Fruit fly (Drosophila melanogaster) whole organism, embryonic: ENCODE measurements around the gene Ccz1.
A peak's percentile ranks its signal among the peaks of the same experiment; 100 is the strongest.

Experiments
- Atf6 ChIP-seq: fragments of 200-800 bp; sonication (Bioruptor generic); IDR thresholded peaks from 2 replicates; pipeline ENCODE4 v1.3.6; 2022; ENCODE audit warnings: missing biosample characterization, missing genetic modification characterization
- B-H1 ChIP-seq: fragments of 200-800 bp; sonication (Bioruptor generic); IDR thresholded peaks from 3 replicates; pipeline ENCODE4 v1.3.6; 2022; ENCODE audit warnings: missing biosample characterization, missing genetic modification characterization
- Bdp1 ChIP-seq: fragments of 200-800 bp; sonication (Bioruptor generic); optimal IDR thresholded peaks from 3 replicates; lab custom pipeline; 2016; ENCODE audit warnings: missing biosample characterization, missing genetic modification characterization
- CG10321 ChIP-seq: fragments of 200-800 bp; sonication (Bioruptor generic); IDR thresholded peaks from 2 replicates; pipeline ENCODE4 v1.3.6; 2022; ENCODE audit warnings: missing biosample characterization, missing genetic modification characterization
- CG10462 ChIP-seq: fragments of 200-800 bp; sonication (Bioruptor generic); optimal IDR thresholded peaks from 2 replicates; lab custom pipeline; 2016; ENCODE audit warnings: missing biosample characterization, missing genetic modification characterization
- CG11504 ChIP-seq: fragments of 200-800 bp; sonication (Bioruptor generic); optimal IDR thresholded peaks from 3 replicates; lab custom pipeline; 2019; ENCODE audit warnings: missing biosample characterization, mild to moderate bottlenecking, missing genetic modification characterization, moderate library complexity
- CG15011 ChIP-seq: fragments of 200-800 bp; sonication (Bioruptor generic); optimal IDR thresholded peaks from 3 replicates; lab custom pipeline; 2018; ENCODE audit warnings: missing biosample characterization, mild to moderate bottlenecking, missing genetic modification characterization
- CG1529 ChIP-seq: fragments of 200-800 bp; sonication (Bioruptor generic); optimal IDR thresholded peaks from 3 replicates; lab custom pipeline; 2018; ENCODE audit warnings: missing biosample characterization, missing genetic modification characterization
- CG15514 ChIP-seq: fragments of 200-800 bp; sonication (Bioruptor generic); optimal IDR thresholded peaks from 3 replicates; lab custom pipeline; 2017; ENCODE audit warnings: missing biosample characterization, missing genetic modification characterization, mild to moderate bottlenecking, moderate library complexity, missing genetic modification reagents
- CG17328 ChIP-seq: fragments of 200-800 bp; sonication (Bioruptor generic); IDR thresholded peaks from 2 replicates; pipeline ENCODE4 v1.3.6; 2022; ENCODE audit warnings: missing biosample characterization, missing genetic modification characterization
- CG17385 ChIP-seq: fragments of 200-800 bp; sonication (Bioruptor generic); optimal IDR thresholded peaks from 3 replicates; lab custom pipeline; 2018; ENCODE audit warnings: missing biosample characterization, mild to moderate bottlenecking, missing genetic modification characterization
- CG2202 ChIP-seq: fragments of 200-800 bp; sonication (Bioruptor generic); optimal IDR thresholded peaks from 2 replicates; lab custom pipeline; 2018; ENCODE audit warnings: missing biosample characterization, mild to moderate bottlenecking, missing genetic modification characterization
- CG2678 ChIP-seq: fragments of 200-800 bp; sonication (Bioruptor generic); optimal IDR thresholded peaks from 3 replicates; lab custom pipeline; 2019; ENCODE audit warnings: missing biosample characterization, mild to moderate bottlenecking, missing genetic modification characterization, moderate library complexity
- CG31224 ChIP-seq: fragments of 200-800 bp; sonication (Bioruptor generic); IDR thresholded peaks from 2 replicates; pipeline ENCODE4 v1.3.6; 2022; ENCODE audit warnings: missing biosample characterization, missing genetic modification characterization
- CG3163 ChIP-seq: fragments of 200-800 bp; sonication (Bioruptor generic); optimal IDR thresholded peaks from 3 replicates; lab custom pipeline; 2016; ENCODE audit warnings: missing biosample characterization, missing genetic modification characterization
- CG32772 ChIP-seq: fragments of 200-800 bp; sonication (Bioruptor generic); IDR thresholded peaks from 2 replicates; pipeline ENCODE4 v1.3.6; 2022; ENCODE audit warnings: missing biosample characterization, missing genetic modification characterization
- CG4328 ChIP-seq: fragments of 200-800 bp; sonication (Bioruptor generic); optimal IDR thresholded peaks from 3 replicates; lab custom pipeline; 2017; ENCODE audit warnings: missing biosample characterization, missing genetic modification reagents, missing genetic modification characterization
- CG6175 ChIP-seq: fragments of 200-800 bp; sonication (Bioruptor generic); IDR thresholded peaks from 3 replicates; pipeline ENCODE4 v1.3.6; 2022; ENCODE audit warnings: missing biosample characterization, missing genetic modification characterization
- CG6272 ChIP-seq: fragments of 200-800 bp; sonication (Bioruptor generic); IDR thresholded peaks from 2 replicates; pipeline ENCODE4 v1.3.6; 2022; ENCODE audit warnings: missing biosample characterization, missing genetic modification characterization
- CG7786 ChIP-seq: fragments of 200-800 bp; sonication (Bioruptor generic); optimal IDR thresholded peaks from 2 replicates; lab custom pipeline; 2016; ENCODE audit warnings: missing biosample characterization, missing genetic modification characterization
- CG7928 ChIP-seq: fragments of 200-800 bp; sonication (Bioruptor generic); optimal IDR thresholded peaks from 2 replicates; lab custom pipeline; 2017; ENCODE audit warnings: missing biosample characterization, mild to moderate bottlenecking, missing genetic modification characterization
- CG8089 ChIP-seq: fragments of 200-800 bp; sonication (Bioruptor generic); optimal IDR thresholded peaks from 3 replicates; lab custom pipeline; 2016; ENCODE audit warnings: missing biosample characterization, missing genetic modification characterization
- CG8359 ChIP-seq: fragments of 200-800 bp; sonication (Bioruptor generic); optimal IDR thresholded peaks from 2 replicates; lab custom pipeline; 2017; ENCODE audit warnings: missing biosample characterization, mild to moderate bottlenecking, missing genetic modification characterization, borderline replicate concordance
- CG8924 ChIP-seq: fragments of 200-800 bp; optimal IDR thresholded peaks from 3 replicates; lab custom pipeline; 2019; ENCODE audit warnings: missing biosample characterization, mild to moderate bottlenecking, missing genetic modification characterization, moderate library complexity
- D ChIP-seq, 2 experiments: fragments of 200-800 bp in 1 of 2; fragments of >200 bp in 1 of 2; sonication (Bioruptor generic) in 1 of 2; optimal IDR thresholded peaks; 2 replicates in 1 of 2; 3 replicates in 1 of 2; lab custom pipeline; 2017; ENCODE audit warnings: mild to moderate bottlenecking in 1 of 2, missing biosample characterization in 1 of 2, missing genetic modification characterization in 1 of 2, missing genetic modification reagents in 1 of 2
- Dad ChIP-seq: fragments of 200-800 bp; sonication (Bioruptor generic); optimal IDR thresholded peaks from 3 replicates; lab custom pipeline; 2016; ENCODE audit warnings: missing biosample characterization, missing genetic modification characterization
- Deaf1 ChIP-seq: fragments of 200-800 bp; optimal IDR thresholded peaks from 3 replicates; lab custom pipeline; 2019; ENCODE audit warnings: missing biosample characterization, mild to moderate bottlenecking, missing genetic modification characterization, moderate library complexity
- Fer3 ChIP-seq: fragments of 200-800 bp; sonication (Bioruptor generic); optimal IDR thresholded peaks from 2 replicates; lab custom pipeline; 2018; ENCODE audit warnings: missing biosample characterization, mild to moderate bottlenecking, missing genetic modification characterization, moderate library complexity
- H2.0 ChIP-seq: fragments of 200-800 bp; sonication (Bioruptor generic); IDR thresholded peaks from 2 replicates; pipeline ENCODE4 v1.3.6; 2022; ENCODE audit warnings: missing biosample characterization, missing genetic modification characterization
- HmgZ ChIP-seq: fragments of 200-800 bp; sonication (Bioruptor generic); optimal IDR thresholded peaks from 2 replicates; lab custom pipeline; 2018; ENCODE audit warnings: missing biosample characterization, mild to moderate bottlenecking, missing genetic modification characterization
- Neu2 ChIP-seq: fragments of 200-800 bp; sonication (Bioruptor generic); optimal IDR thresholded peaks from 3 replicates; lab custom pipeline; 2016; ENCODE audit warnings: missing biosample characterization, missing genetic modification characterization, borderline replicate concordance
- Optix ChIP-seq: fragments of 200-800 bp; sonication (Bioruptor generic); IDR thresholded peaks from 3 replicates; pipeline ENCODE4 v1.3.6; 2022; ENCODE audit warnings: missing biosample characterization, missing genetic modification characterization
- Pdp1 ChIP-seq, 2 experiments: fragments of 200-800 bp; sonication (Bioruptor generic); optimal IDR thresholded peaks; 3 replicates each; lab custom pipeline; 2016; ENCODE audit warnings: missing biosample characterization in 2 of 2, missing genetic modification characterization in 2 of 2, mild to moderate bottlenecking in 1 of 2, moderate library complexity in 1 of 2
- Sry-β ChIP-seq: fragments of 200-800 bp; sonication (Bioruptor generic); optimal IDR thresholded peaks from 2 replicates; lab custom pipeline; 2018; ENCODE audit warnings: missing biosample characterization, mild to moderate bottlenecking, missing genetic modification characterization, moderate library complexity
- ap ChIP-seq: fragments of 200-800 bp; sonication (Bioruptor generic); IDR thresholded peaks from 2 replicates; pipeline ENCODE4 v1.3.6; 2022; ENCODE audit warnings: missing biosample characterization, missing genetic modification characterization
- bab2 ChIP-seq: fragments of 200-800 bp; sonication (Bioruptor generic); optimal IDR thresholded peaks from 2 replicates; lab custom pipeline; 2016; ENCODE audit warnings: missing biosample characterization, missing genetic modification characterization
- bigmax ChIP-seq: fragments of 200-800 bp; sonication (Bioruptor generic); optimal IDR thresholded peaks from 2 replicates; lab custom pipeline; 2018; ENCODE audit warnings: missing biosample characterization, mild to moderate bottlenecking, missing genetic modification characterization
- bsh ChIP-seq, 2 experiments: fragments of 200-800 bp; sonication (Bioruptor generic); optimal IDR thresholded peaks; 2 replicates each; lab custom pipeline; 2017 to 2018; ENCODE audit warnings: mild to moderate bottlenecking in 2 of 2, missing biosample characterization in 2 of 2, missing genetic modification characterization in 2 of 2, moderate library complexity in 1 of 2
- btn ChIP-seq: fragments of 200-800 bp; sonication (Bioruptor generic); optimal IDR thresholded peaks from 2 replicates; lab custom pipeline; 2016; ENCODE audit warnings: missing biosample characterization, missing genetic modification characterization
- cad ChIP-seq: fragments of >200 bp; optimal IDR thresholded peaks from 2 replicates; lab custom pipeline; 2017; ENCODE audit warnings: missing biosample characterization, missing genetic modification characterization
- cwo ChIP-seq: fragments of 200-800 bp; sonication (Bioruptor generic); optimal IDR thresholded peaks from 3 replicates; lab custom pipeline; 2017; ENCODE audit warnings: missing biosample characterization, missing genetic modification characterization, mild to moderate bottlenecking, moderate library complexity, missing genetic modification reagents
- esg ChIP-seq: fragments of 200-800 bp; sonication (Bioruptor generic); conservative IDR thresholded peaks from 2 replicates; pipeline ENCODE4 v1.3.6; 2022; ENCODE audit warnings: missing biosample characterization, missing genetic modification characterization
- h ChIP-seq: fragments of >200 bp; optimal IDR thresholded peaks from 2 replicates; lab custom pipeline; 2017
- hb ChIP-seq: fragments of 200-800 bp; sonication (Bioruptor generic); IDR thresholded peaks from 3 replicates; pipeline ENCODE4 v1.3.6; 2022; ENCODE audit warnings: missing biosample characterization, missing genetic modification characterization; ENCODE audit not compliant: partially characterized antibody
- klu ChIP-seq: fragments of 200-800 bp; sonication (Bioruptor generic); IDR thresholded peaks from 2 replicates; pipeline ENCODE4 v1.3.6; 2022; ENCODE audit warnings: missing biosample characterization, missing genetic modification characterization
- pnt ChIP-seq: fragments of 200-800 bp; sonication (Bioruptor generic); optimal IDR thresholded peaks from 3 replicates; lab custom pipeline; 2016; ENCODE audit warnings: missing biosample characterization, missing genetic modification characterization
- pum ChIP-seq: fragments of 200-800 bp; sonication (Bioruptor generic); optimal IDR thresholded peaks from 2 replicates; lab custom pipeline; 2016; ENCODE audit warnings: missing biosample characterization, missing genetic modification characterization
- schlank ChIP-seq: fragments of 200-800 bp; sonication (Bioruptor generic); optimal IDR thresholded peaks from 2 replicates; lab custom pipeline; 2018; ENCODE audit warnings: missing biosample characterization, mild to moderate bottlenecking, missing genetic modification characterization
- seq ChIP-seq: fragments of 200-800 bp; sonication (Bioruptor generic); IDR thresholded peaks from 2 replicates; pipeline ENCODE4 v1.3.6; 2022; ENCODE audit warnings: missing biosample characterization, missing genetic modification characterization
- sqz ChIP-seq: fragments of 200-800 bp; sonication (Bioruptor generic); optimal IDR thresholded peaks from 3 replicates; lab custom pipeline; 2018; ENCODE audit warnings: missing biosample characterization, mild to moderate bottlenecking, missing genetic modification characterization
- trem ChIP-seq: fragments of 200-800 bp; optimal IDR thresholded peaks from 3 replicates; lab custom pipeline; 2019; ENCODE audit warnings: missing biosample characterization, mild to moderate bottlenecking, missing genetic modification characterization, moderate library complexity

Ccz1 gene

DNA sequence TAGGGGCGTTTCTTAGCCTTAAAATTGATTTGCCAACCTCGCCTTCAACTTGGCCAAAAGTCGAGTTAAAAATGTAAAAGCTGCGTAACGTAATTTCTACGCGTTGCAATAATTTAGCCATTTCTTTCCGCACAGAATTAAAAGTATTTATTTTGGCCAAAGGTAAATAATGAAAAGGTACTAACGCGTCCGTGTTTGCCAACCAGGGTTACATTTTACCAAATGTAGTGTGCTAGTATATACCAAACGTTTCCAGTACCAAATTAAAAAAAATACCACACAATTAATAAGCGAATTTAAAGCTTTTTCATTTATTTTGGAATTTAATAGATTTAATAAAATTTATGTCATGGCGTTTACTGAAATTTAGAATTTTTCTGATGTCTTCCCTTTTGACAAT is at the start of gene Ccz1 (continued):
- no peak for TF ChIP-seq CG10321 (GFP tag; lab: Robert Waterston, UW)
- no peak for TF ChIP-seq Atf6
- TF ChIP-seq klu (GFP tag; lab: Robert Waterston, UW), result no peak
- TF ChIP-seq CG15011 (GFP tag; lab: Kevin White, UChicago), result peak; percentile 56
- TF ChIP-seq H2.0 (GFP tag; lab: Robert Waterston, UW), result no peak
- no peak for TF ChIP-seq seq (GFP tag; lab: Robert Waterston, UW)
- peak; percentile 59 for TF ChIP-seq CG2678
- TF ChIP-seq schlank, result peak; percentile 58
- TF ChIP-seq trem (tag; lab: Kevin White, UChicago), result peak; percentile 58
- TF ChIP-seq CG2202 (tag; lab: Kevin White, UChicago), result peak; percentile 46
- TF ChIP-seq pum (GFP tag; lab: Kevin White, UChicago), result peak; percentile 64
- TF ChIP-seq h (lab: Kevin White, UChicago), result no peak
- TF ChIP-seq B-H1 (GFP tag; lab: Robert Waterston, UW), result no peak
- no peak for TF ChIP-seq D (optimal IDR thresholded peaks at IDR 0.05; lab: Kevin White, UChicago)
- TF ChIP-seq D (GFP tag; optimal IDR thresholded peaks at IDR 0.05; lab: Kevin White, UChicago), result peak; percentile 21
- TF ChIP-seq Bdp1 (GFP tag; lab: Kevin White, UChicago), result peak; percentile 75
- peak; percentile 79 for TF ChIP-seq HmgZ (tag; lab: Kevin White, UChicago)
- TF ChIP-seq bigmax (GFP tag; lab: Kevin White, UChicago), result no peak
- no peak for TF ChIP-seq CG6175 (GFP tag; lab: Robert Waterston, UW)
- peak; percentile 54 for TF ChIP-seq CG11504 (tag; lab: Kevin White, UChicago)
- no peak for TF ChIP-seq CG32772 (GFP tag; lab: Robert Waterston, UW)
- peak; percentile 76 for TF ChIP-seq CG8089 (GFP tag; lab: Kevin White, UChicago)
- TF ChIP-seq bsh (GFP tag; optimal IDR thresholded peaks at IDR 0.05; lab: Kevin White, UChicago), result peak in 1 of 2 experiments; percentile 72
- TF ChIP-seq Optix (GFP tag; lab: Robert Waterston, UW), result no peak
- peak; percentile 56 for TF ChIP-seq sqz
- peak; percentile 36 to 76 for TF ChIP-seq Pdp1 (GFP tag; optimal IDR thresholded peaks at IDR 0.05; lab: Kevin White, UChicago)
- TF ChIP-seq CG8359 (GFP tag; lab: Kevin White, UChicago), result no peak
- peak; percentile 51 for TF ChIP-seq Dad
- TF ChIP-seq Neu2 (GFP tag; lab: Kevin White, UChicago), result no peak
- no peak for TF ChIP-seq Deaf1
- peak; percentile 61 for TF ChIP-seq CG7786 (GFP tag; lab: Kevin White, UChicago)
- peak; percentile 39 for TF ChIP-seq CG8924 (tag; lab: Kevin White, UChicago)
- peak; percentile 67 for TF ChIP-seq CG4328 (GFP tag; lab: Kevin White, UChicago)
- TF ChIP-seq Fer3 (tag; lab: Kevin White, UChicago), result peak; percentile 59
- no peak for TF ChIP-seq esg
- TF ChIP-seq CG3163 (GFP tag; lab: Kevin White, UChicago), result peak; percentile 57
- no peak for TF ChIP-seq cwo (GFP tag; lab: Kevin White, UChicago)
- TF ChIP-seq CG6272, result no peak
- no peak for TF ChIP-seq cad
- TF ChIP-seq ap, result no peak
- TF ChIP-seq CG31224 (GFP tag; lab: Robert Waterston, UW), result no peak
- peak; percentile 56 for TF ChIP-seq CG1529 (GFP tag; lab: Kevin White, UChicago)
- peak; percentile 60 for TF ChIP-seq pnt
- peak; percentile 58 for TF ChIP-seq CG15514 (GFP tag; lab: Kevin White, UChicago)
- TF ChIP-seq hb (GFP tag; lab: Robert Waterston, UW), result no peak
- peak; percentile 87 for TF ChIP-seq CG7928 (GFP tag; lab: Kevin White, UChicago)
- peak; percentile 59 for TF ChIP-seq CG17385
- TF ChIP-seq btn (GFP tag; lab: Kevin White, UChicago), result peak; percentile 42
- no peak for TF ChIP-seq CG17328
- TF ChIP-seq bab2 (GFP tag; lab: Kevin White, UChicago), result peak; percentile 88
- TF ChIP-seq Sry-β (GFP tag; lab: Kevin White, UChicago), result peak; percentile 6
- peak; percentile 59 for TF ChIP-seq CG10462 (GFP tag; lab: Kevin White, UChicago)
